Fruit fly (Drosophila melanogaster) whole organism, embryonic: ENCODE results near the gene Setx.

Source experiments
- Ada2b ChIP-seq: fragments of 200-800 bp; sonication (Bioruptor generic); IDR thresholded peaks from 2 replicates; pipeline ENCODE4 v1.3.6; 2022; ENCODE audit warnings: missing biosample characterization, missing genetic modification characterization
- Bdp1 ChIP-seq: fragments of 200-800 bp; sonication (Bioruptor generic); optimal IDR thresholded peaks from 3 replicates; lab custom pipeline; 2016; ENCODE audit warnings: missing biosample characterization, missing genetic modification characterization
- CG10274 ChIP-seq: fragments of 200-800 bp; sonication (Bioruptor generic); optimal IDR thresholded peaks from 3 replicates; lab custom pipeline; 2017; ENCODE audit warnings: missing biosample characterization, mild to moderate bottlenecking, missing genetic modification characterization
- CG10366 ChIP-seq: fragments of 200-800 bp; sonication (Bioruptor generic); IDR thresholded peaks from 2 replicates; pipeline ENCODE4 v1.3.6; 2022; ENCODE audit warnings: missing biosample characterization, missing genetic modification characterization
- CG10565 ChIP-seq: fragments of 200-800 bp; sonication (Bioruptor generic); optimal IDR thresholded peaks from 3 replicates; lab custom pipeline; 2016; ENCODE audit warnings: missing biosample characterization, mild to moderate bottlenecking, missing genetic modification characterization
- CG10979 ChIP-seq: fragments of 200-800 bp; sonication (Bioruptor generic); optimal IDR thresholded peaks from 2 replicates; lab custom pipeline; 2018; ENCODE audit warnings: missing biosample characterization, mild to moderate bottlenecking, missing genetic modification characterization, moderate library complexity
- CG11093 ChIP-seq: fragments of 200-800 bp; sonication (Bioruptor generic); IDR thresholded peaks from 3 replicates; pipeline ENCODE4 v1.3.6; 2022; ENCODE audit warnings: missing biosample characterization, missing genetic modification characterization
- CG11560 ChIP-seq: fragments of 200-800 bp; sonication (Bioruptor generic); IDR thresholded peaks from 3 replicates; pipeline ENCODE4 v1.3.6; 2022; ENCODE audit warnings: missing biosample characterization, missing genetic modification characterization
- CG11723 ChIP-seq: fragments of 200-800 bp; sonication (Bioruptor generic); optimal IDR thresholded peaks from 2 replicates; lab custom pipeline; 2017; ENCODE audit warnings: missing biosample characterization, mild to moderate bottlenecking, missing genetic modification characterization
- CG13287 ChIP-seq: fragments of 200-800 bp; sonication (Bioruptor generic); IDR thresholded peaks from 2 replicates; pipeline ENCODE4 v1.3.6; 2022; ENCODE audit warnings: missing biosample characterization, missing genetic modification characterization; ENCODE audit not compliant: partially characterized antibody
- CG13424 ChIP-seq: fragments of 200-800 bp; sonication (Bioruptor generic); optimal IDR thresholded peaks from 2 replicates; lab custom pipeline; 2019; ENCODE audit warnings: missing biosample characterization, mild to moderate bottlenecking, missing genetic modification characterization, moderate library complexity
- CG14710 ChIP-seq: fragments of 200-800 bp; sonication (Bioruptor generic); optimal IDR thresholded peaks from 3 replicates; lab custom pipeline; 2019; ENCODE audit warnings: missing biosample characterization, mild to moderate bottlenecking, missing genetic modification characterization, moderate library complexity
- CG30020 ChIP-seq: fragments of 200-800 bp; optimal IDR thresholded peaks from 2 replicates; lab custom pipeline; 2019; ENCODE audit warnings: missing biosample characterization, mild to moderate bottlenecking, missing genetic modification characterization, moderate library complexity
- CG31224 ChIP-seq: fragments of 200-800 bp; sonication (Bioruptor generic); IDR thresholded peaks from 2 replicates; pipeline ENCODE4 v1.3.6; 2022; ENCODE audit warnings: missing biosample characterization, missing genetic modification characterization
- CG32532 ChIP-seq: fragments of 200-800 bp; sonication (Bioruptor generic); IDR thresholded peaks from 2 replicates; pipeline ENCODE4 v1.3.6; 2022; ENCODE audit warnings: missing biosample characterization, missing genetic modification characterization
- CG4404 ChIP-seq: fragments of 200-800 bp; sonication (Bioruptor generic); IDR thresholded peaks from 2 replicates; pipeline ENCODE4 v1.3.6; 2022; ENCODE audit warnings: missing biosample characterization, missing genetic modification characterization
- CG4820 ChIP-seq: fragments of 200-800 bp; sonication (Bioruptor generic); optimal IDR thresholded peaks from 3 replicates; lab custom pipeline; 2016; ENCODE audit warnings: missing biosample characterization, missing genetic modification characterization
- CG5953 ChIP-seq: fragments of 200-800 bp; sonication (Bioruptor generic); IDR thresholded peaks from 2 replicates; pipeline ENCODE4 v1.3.6; 2022; ENCODE audit warnings: missing biosample characterization, missing genetic modification characterization
- CG6272 ChIP-seq: fragments of 200-800 bp; sonication (Bioruptor generic); IDR thresholded peaks from 2 replicates; pipeline ENCODE4 v1.3.6; 2022; ENCODE audit warnings: missing biosample characterization, missing genetic modification characterization
- CG8089 ChIP-seq: fragments of 200-800 bp; sonication (Bioruptor generic); optimal IDR thresholded peaks from 3 replicates; lab custom pipeline; 2016; ENCODE audit warnings: missing biosample characterization, missing genetic modification characterization
- CG8924 ChIP-seq: fragments of 200-800 bp; optimal IDR thresholded peaks from 3 replicates; lab custom pipeline; 2019; ENCODE audit warnings: missing biosample characterization, mild to moderate bottlenecking, missing genetic modification characterization, moderate library complexity
- CG9817 ChIP-seq: fragments of 200-800 bp; sonication (Bioruptor generic); optimal IDR thresholded peaks from 2 replicates; lab custom pipeline; 2018; ENCODE audit warnings: missing biosample characterization, mild to moderate bottlenecking, missing genetic modification characterization, moderate library complexity
- CG9876 ChIP-seq: fragments of 200-800 bp; sonication (Bioruptor generic); optimal IDR thresholded peaks from 2 replicates; lab custom pipeline; 2016; ENCODE audit warnings: missing biosample characterization, missing genetic modification characterization
- Dip3 ChIP-seq: fragments of 200-800 bp; sonication (Bioruptor generic); optimal IDR thresholded peaks from 3 replicates; lab custom pipeline; 2016; ENCODE audit warnings: missing biosample characterization, missing genetic modification characterization
- Ets97D ChIP-seq: fragments of 200-800 bp; sonication (Bioruptor generic); optimal IDR thresholded peaks from 3 replicates; lab custom pipeline; 2016; ENCODE audit warnings: missing biosample characterization, missing genetic modification characterization
- Hand ChIP-seq: fragments of 200-800 bp; sonication (Bioruptor generic); optimal IDR thresholded peaks from 2 replicates; lab custom pipeline; 2017; ENCODE audit warnings: mild to moderate bottlenecking, missing biosample characterization, missing genetic modification reagents, missing genetic modification characterization
- Hmr ChIP-seq: fragments of 200-800 bp; sonication (Bioruptor generic); optimal IDR thresholded peaks from 3 replicates; lab custom pipeline; 2017; ENCODE audit warnings: mild to moderate bottlenecking, missing biosample characterization, missing genetic modification reagents, missing genetic modification characterization
- MBD-R2 ChIP-seq: fragments of 200-800 bp; sonication (Bioruptor generic); IDR thresholded peaks from 2 replicates; pipeline ENCODE4 v1.3.6; 2022; ENCODE audit warnings: missing biosample characterization, missing genetic modification characterization
- NFAT ChIP-seq: fragments of 200-800 bp; sonication (Bioruptor generic); IDR thresholded peaks from 2 replicates; pipeline ENCODE4 v1.3.6; 2022; ENCODE audit warnings: missing biosample characterization, missing genetic modification characterization
- Neu2 ChIP-seq: fragments of 200-800 bp; sonication (Bioruptor generic); optimal IDR thresholded peaks from 3 replicates; lab custom pipeline; 2016; ENCODE audit warnings: missing biosample characterization, missing genetic modification characterization, borderline replicate concordance
- NfI ChIP-seq: fragments of 200-800 bp; sonication (Bioruptor generic); optimal IDR thresholded peaks from 3 replicates; lab custom pipeline; 2018; ENCODE audit warnings: missing biosample characterization, mild to moderate bottlenecking, missing genetic modification characterization, moderate library complexity
- Oli ChIP-seq: fragments of 200-800 bp; sonication (Bioruptor generic); optimal IDR thresholded peaks from 2 replicates; lab custom pipeline; 2018; ENCODE audit warnings: missing biosample characterization, mild to moderate bottlenecking, missing genetic modification characterization, moderate library complexity
- Sry-δ ChIP-seq: fragments of 200-800 bp; sonication (Bioruptor generic); optimal IDR thresholded peaks from 2 replicates; lab custom pipeline; 2016; ENCODE audit warnings: missing biosample characterization, missing genetic modification characterization
- amos ChIP-seq: fragments of 200-800 bp; sonication (Bioruptor generic); IDR thresholded peaks from 2 replicates; pipeline ENCODE4 v1.3.6; 2022; ENCODE audit warnings: missing biosample characterization, missing genetic modification characterization; ENCODE audit not compliant: partially characterized antibody
- aop ChIP-seq: fragments of 200-800 bp; sonication (Bioruptor generic); IDR thresholded peaks from 2 replicates; pipeline ENCODE4 v1.3.6; 2022; ENCODE audit warnings: missing biosample characterization, missing genetic modification characterization
- az2 ChIP-seq: fragments of 200-800 bp; sonication (Bioruptor generic); optimal IDR thresholded peaks from 3 replicates; lab custom pipeline; 2016; ENCODE audit warnings: missing biosample characterization, missing genetic modification characterization
- corto ChIP-seq: fragments of 200-800 bp; sonication (Bioruptor generic); optimal IDR thresholded peaks from 2 replicates; lab custom pipeline; 2016; ENCODE audit warnings: missing biosample characterization, mild to moderate bottlenecking, missing genetic modification characterization, moderate library complexity
- disco-r ChIP-seq: fragments of 200-800 bp; sonication (Bioruptor generic); optimal IDR thresholded peaks from 2 replicates; lab custom pipeline; 2016; ENCODE audit warnings: missing biosample characterization, missing genetic modification characterization
- gcm2 ChIP-seq: fragments of 200-800 bp; sonication (Bioruptor generic); optimal IDR thresholded peaks from 2 replicates; lab custom pipeline; 2016; ENCODE audit warnings: missing biosample characterization, missing genetic modification characterization
- gfzf ChIP-seq: fragments of 200-800 bp; sonication (Bioruptor generic); optimal IDR thresholded peaks from 2 replicates; lab custom pipeline; 2016; ENCODE audit warnings: missing biosample characterization, mild to moderate bottlenecking, missing genetic modification characterization, moderate library complexity
- inv ChIP-seq: fragments of 200-800 bp; sonication (Bioruptor generic); IDR thresholded peaks from 2 replicates; pipeline ENCODE4 v1.3.6; 2022; ENCODE audit warnings: missing biosample characterization, missing genetic modification characterization; ENCODE audit not compliant: partially characterized antibody
- jigr1 ChIP-seq: fragments of 200-800 bp; sonication (Bioruptor generic); IDR thresholded peaks from 3 replicates; pipeline ENCODE4 v1.3.6; 2022; ENCODE audit warnings: missing biosample characterization, missing genetic modification characterization
- lilli ChIP-seq: fragments of 200-800 bp; sonication (Bioruptor generic); optimal IDR thresholded peaks from 3 replicates; lab custom pipeline; 2016; ENCODE audit warnings: missing biosample characterization, missing genetic modification characterization
- mam ChIP-seq: fragments of 200-800 bp; sonication (Bioruptor generic); optimal IDR thresholded peaks from 3 replicates; lab custom pipeline; 2016; ENCODE audit warnings: missing biosample characterization, missing genetic modification characterization
- phol ChIP-seq: fragments of 200-800 bp; sonication (Bioruptor generic); optimal IDR thresholded peaks from 3 replicates; lab custom pipeline; 2018; ENCODE audit warnings: missing biosample characterization, mild to moderate bottlenecking, missing genetic modification characterization, moderate library complexity
- sima ChIP-seq: fragments of 200-800 bp; sonication (Bioruptor generic); optimal IDR thresholded peaks from 2 replicates; lab custom pipeline; 2016; ENCODE audit warnings: missing biosample characterization, missing genetic modification characterization
- so ChIP-seq: fragments of 200-800 bp; sonication (Bioruptor generic); IDR thresholded peaks from 3 replicates; pipeline ENCODE4 v1.3.6; 2022; ENCODE audit warnings: missing biosample characterization, missing genetic modification characterization
- sr ChIP-seq: fragments of 200-800 bp; sonication (Bioruptor generic); IDR thresholded peaks from 3 replicates; pipeline ENCODE4 v1.3.6; 2022; ENCODE audit warnings: missing biosample characterization, missing genetic modification characterization
- ssp ChIP-seq: fragments of 200-800 bp; sonication (Bioruptor generic); IDR thresholded peaks from 2 replicates; pipeline ENCODE4 v1.3.6; 2022; ENCODE audit warnings: missing biosample characterization, missing genetic modification characterization
- tin ChIP-seq: fragments of 200-800 bp; sonication (Bioruptor generic); optimal IDR thresholded peaks from 3 replicates; lab custom pipeline; 2016; ENCODE audit warnings: missing biosample characterization, missing genetic modification characterization
- toy ChIP-seq: fragments of 200-800 bp; sonication (Bioruptor generic); IDR thresholded peaks from 2 replicates; pipeline ENCODE4 v1.3.6; 2022; ENCODE audit warnings: missing biosample characterization, missing genetic modification characterization
- tx ChIP-seq: fragments of 200-800 bp; sonication (Bioruptor generic); optimal IDR thresholded peaks from 2 replicates; lab custom pipeline; 2016; ENCODE audit warnings: missing biosample characterization, missing genetic modification characterization

Setx gene

DNA sequence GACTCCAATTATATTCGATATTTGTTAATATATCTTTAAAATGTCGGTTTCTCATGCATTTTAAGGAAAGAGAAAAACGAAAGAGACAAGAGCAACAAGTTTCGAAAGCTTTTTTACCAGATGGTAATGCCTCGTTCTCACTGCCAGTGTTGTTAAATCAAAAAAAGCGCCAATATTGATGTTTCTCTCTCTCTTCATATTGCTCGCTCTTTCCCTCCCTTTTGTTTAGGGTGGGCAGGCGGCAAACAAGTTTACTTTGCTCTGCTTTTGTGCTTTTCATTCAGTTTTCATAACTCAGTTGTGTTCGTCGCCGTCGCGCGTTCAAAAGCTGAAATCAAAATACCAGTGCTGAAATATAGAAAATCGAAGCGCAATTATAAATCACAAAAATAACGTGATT is 55.5 kb downstream of the Setx start (continued):
- TF ChIP-seq so (GFP tag; lab: Robert Waterston, UW) (no peak; the same call in 2 of the 3 replicates), corto (GFP tag; lab: Kevin White, UChicago) (peak; percentile 72), gfzf (GFP tag; lab: Kevin White, UChicago) (no peak), CG9876 (GFP tag; lab: Kevin White, UChicago) (no peak), CG11723 (GFP tag; lab: Kevin White, UChicago) (peak; percentile 19), CG13287 (GFP tag; lab: Robert Waterston, UW) (peak; percentile 72), sima (GFP tag; lab: Kevin White, UChicago) (no peak), tx (GFP tag; lab: Kevin White, UChicago) (no peak), Ets97D (peak; percentile 13), ssp (GFP tag; lab: Robert Waterston, UW) (no peak), CG8924 (tag; lab: Kevin White, UChicago) (peak; percentile 6), aop (GFP tag; lab: Robert Waterston, UW) (no peak), NFAT (GFP tag; lab: Robert Waterston, UW) (no peak; the same call in 1 of the 2 replicates), CG32532 (GFP tag; lab: Robert Waterston, UW) (peak; percentile 56; the same call in 1 of the 2 replicates), Ada2b (no peak), amos (no peak; the same call in 1 of the 2 replicates), CG11093 (no peak), tin (GFP tag; lab: Kevin White, UChicago) (no peak), CG14710 (tag; lab: Kevin White, UChicago) (no peak), Hmr (GFP tag; lab: Kevin White, UChicago) (peak; percentile 69), az2 (GFP tag; lab: Kevin White, UChicago) (no peak), CG10366 (no peak), CG4404 (GFP tag; lab: Robert Waterston, UW) (no peak), CG11560 (tag; lab: Robert Waterston, UW) (no peak), CG31224 (GFP tag; lab: Robert Waterston, UW) (no peak), toy (GFP tag; lab: Robert Waterston, UW) (no peak), phol (tag; lab: Kevin White, UChicago) (no peak), CG8089 (no peak), mam (GFP tag; lab: Kevin White, UChicago) (peak; percentile 42), CG10274 (GFP tag; lab: Kevin White, UChicago) (no peak), gcm2 (peak; percentile 15), CG5953 (GFP tag; lab: Robert Waterston, UW) (no peak), CG30020 (tag; lab: Kevin White, UChicago) (no peak), Bdp1 (no peak), Dip3 (no peak), sr (peak; percentile 28; the same call in 1 of the 3 replicates), CG9817 (tag; lab: Kevin White, UChicago) (no peak), inv (GFP tag; lab: Robert Waterston, UW) (no peak), CG13424 (tag; lab: Kevin White, UChicago) (no peak), CG6272 (no peak), CG4820 (no peak), CG10979 (no peak), Hand (peak; percentile 68), jigr1 (no peak), NfI (GFP tag; lab: Kevin White, UChicago) (peak; percentile 45), Oli (tag; lab: Kevin White, UChicago) (no peak), Neu2 (GFP tag; lab: Kevin White, UChicago) (no peak), disco-r (GFP tag; lab: Kevin White, UChicago) (no peak), MBD-R2 (GFP tag; lab: Robert Waterston, UW) (peak; percentile 14; the same call in 1 of the 2 replicates), lilli (GFP tag; lab: Kevin White, UChicago) (peak; percentile 58), Sry-δ (no peak), CG10565 (no peak)
